Worm (Caenorhabditis elegans) whole organism, midembryonic: Measurements from ENCODE around the gene cbd-1.

ENCODE experiments used
- cog-1 ChIP-seq: sonication (generic microtip); optimal IDR thresholded peaks from 2 replicates; lab custom pipeline; 2016; ENCODE audit warnings: missing genetic modification characterization, missing compliant biosample characterization
- flt-1 ChIP-seq: fragments of 200-800 bp; sonication (Bioruptor generic); IDR thresholded peaks from 2 replicates; pipeline ENCODE4 v1.3.6; 2022; ENCODE audit warnings: missing genetic modification characterization, missing compliant biosample characterization
- klf-2 ChIP-seq: fragments of 200-800 bp; sonication (Bioruptor generic); conservative IDR thresholded peaks from 2 replicates; pipeline ENCODE4 v1.3.6; 2022; ENCODE audit warnings: missing genetic modification reagents, missing genetic modification characterization, missing compliant biosample characterization
- tab-1 ChIP-seq: fragments of 200-800 bp; sonication (Bioruptor generic); IDR thresholded peaks from 2 replicates; pipeline ENCODE4 v1.3.6; 2022; ENCODE audit warnings: missing genetic modification characterization, missing compliant biosample characterization

- no peak for TF ChIP-seq klf-2
- TF ChIP-seq cog-1 (tag; lab: Kevin White, UChicago) = no peak
- TF ChIP-seq tab-1 (GFP tag; lab: Robert Waterston, UW) = no peak
- no peak for TF ChIP-seq flt-1 (GFP tag; lab: Robert Waterston, UW)
These were observed 20.0 kb upstream of the cbd-1 start for ce11 chrIV:11352768-11353167.
